Fruit fly (Drosophila melanogaster) S2 (cell line): ENCODE results near the gene CG10376.

Experiments used
- CG8478 ChIP-seq: fragments of >200 bp; optimal IDR thresholded peaks from 2 replicates; lab custom pipeline; 2018
- CTCF ChIP-seq, 2 experiments: fragments of >200 bp; optimal IDR thresholded peaks; 2 replicates each; lab custom pipeline; 2018

DNA sequence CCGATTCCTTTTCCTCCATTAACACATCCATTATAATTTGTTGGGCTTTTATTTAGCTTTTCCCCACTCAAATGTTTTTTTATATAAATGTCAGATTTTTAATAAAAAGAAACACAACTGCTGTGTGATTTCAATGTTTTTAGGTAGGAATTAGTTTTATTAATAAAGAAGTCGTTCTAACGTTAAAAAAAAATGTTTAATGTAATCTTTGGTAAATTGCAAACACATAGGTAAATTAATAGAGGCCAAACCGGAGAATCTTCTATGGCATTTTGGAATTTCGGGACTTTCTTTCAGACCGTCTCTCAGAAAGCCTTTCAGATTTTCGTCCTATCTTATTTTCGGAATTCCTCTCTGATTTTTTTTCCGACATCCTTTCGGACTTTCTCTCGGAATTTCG is 29.7 kb downstream of the CG10376 start, which contains the start of gene CG43339:
- TF ChIP-seq CTCF (optimal IDR thresholded peaks at IDR 0.05; lab: Kevin White, UChicago) (no peak), CG8478 (lab: Kevin White, UChicago) (no peak)
